Fruit fly (Drosophila melanogaster) whole organism, embryonic: ENCODE data around the gene CG46463.

Experiments
- Ada2b ChIP-seq: fragments of 200-800 bp; sonication (Bioruptor generic); IDR thresholded peaks from 2 replicates; pipeline ENCODE4 v1.3.6; 2022; ENCODE audit warnings: missing biosample characterization, missing genetic modification characterization
- Blimp-1 ChIP-seq: fragments of 200-800 bp; sonication (Bioruptor generic); optimal IDR thresholded peaks from 3 replicates; lab custom pipeline; 2018; ENCODE audit warnings: missing biosample characterization, missing genetic modification characterization, mild to moderate bottlenecking, moderate library complexity, missing genetic modification reagents
- CG11504 ChIP-seq: fragments of 200-800 bp; sonication (Bioruptor generic); optimal IDR thresholded peaks from 3 replicates; lab custom pipeline; 2019; ENCODE audit warnings: missing biosample characterization, mild to moderate bottlenecking, missing genetic modification characterization, moderate library complexity
- CG12769 ChIP-seq: fragments of 200-800 bp; sonication (Bioruptor generic); optimal IDR thresholded peaks from 2 replicates; lab custom pipeline; 2019; ENCODE audit warnings: missing biosample characterization, mild to moderate bottlenecking, missing genetic modification characterization, moderate library complexity
- CG13424 ChIP-seq: fragments of 200-800 bp; sonication (Bioruptor generic); optimal IDR thresholded peaks from 2 replicates; lab custom pipeline; 2019; ENCODE audit warnings: missing biosample characterization, mild to moderate bottlenecking, missing genetic modification characterization, moderate library complexity
- CG14014 ChIP-seq: fragments of 200-800 bp; sonication (Bioruptor generic); IDR thresholded peaks from 2 replicates; pipeline ENCODE4 v1.3.6; 2022; ENCODE audit warnings: missing biosample characterization, missing genetic modification characterization
- CG14441 ChIP-seq: fragments of 200-800 bp; sonication (Bioruptor generic); IDR thresholded peaks from 2 replicates; pipeline ENCODE4 v1.3.6; 2022; ENCODE audit warnings: missing biosample characterization, missing genetic modification characterization
- CG15011 ChIP-seq: fragments of 200-800 bp; sonication (Bioruptor generic); optimal IDR thresholded peaks from 3 replicates; lab custom pipeline; 2018; ENCODE audit warnings: missing biosample characterization, mild to moderate bottlenecking, missing genetic modification characterization
- CG17829 ChIP-seq: fragments of 200-800 bp; optimal IDR thresholded peaks from 2 replicates; lab custom pipeline; 2019; ENCODE audit warnings: missing biosample characterization, mild to moderate bottlenecking, missing genetic modification characterization, moderate library complexity
- CG2678 ChIP-seq: fragments of 200-800 bp; sonication (Bioruptor generic); optimal IDR thresholded peaks from 3 replicates; lab custom pipeline; 2019; ENCODE audit warnings: missing biosample characterization, mild to moderate bottlenecking, missing genetic modification characterization, moderate library complexity
- CG30403 ChIP-seq: fragments of 200-800 bp; sonication (Bioruptor generic); optimal IDR thresholded peaks from 3 replicates; lab custom pipeline; 2016; ENCODE audit warnings: missing biosample characterization, missing genetic modification characterization
- CG32532 ChIP-seq: fragments of 200-800 bp; sonication (Bioruptor generic); IDR thresholded peaks from 2 replicates; pipeline ENCODE4 v1.3.6; 2022; ENCODE audit warnings: missing biosample characterization, missing genetic modification characterization
- CG32767 ChIP-seq: fragments of 200-800 bp; sonication (Bioruptor generic); IDR thresholded peaks from 2 replicates; pipeline ENCODE4 v1.3.6; 2022; ENCODE audit warnings: missing biosample characterization, missing genetic modification characterization
- CG3281 ChIP-seq: fragments of 200-800 bp; sonication (Bioruptor generic); optimal IDR thresholded peaks from 3 replicates; lab custom pipeline; 2017; ENCODE audit warnings: missing biosample characterization, mild to moderate bottlenecking, missing genetic modification characterization
- CG4730 ChIP-seq: fragments of 200-800 bp; sonication (Bioruptor generic); IDR thresholded peaks from 2 replicates; pipeline ENCODE4 v1.3.6; 2022; ENCODE audit warnings: missing biosample characterization, missing genetic modification characterization
- CG6654 ChIP-seq: fragments of 200-800 bp; sonication (Bioruptor generic); optimal IDR thresholded peaks from 2 replicates; lab custom pipeline; 2017; ENCODE audit warnings: missing biosample characterization, mild to moderate bottlenecking, missing genetic modification characterization
- CG6689 ChIP-seq: fragments of 200-800 bp; sonication (Bioruptor generic); IDR thresholded peaks from 2 replicates; pipeline ENCODE4 v1.3.6; 2022; ENCODE audit warnings: missing biosample characterization, missing genetic modification characterization
- CG8478 ChIP-seq: fragments of >200 bp; optimal IDR thresholded peaks from 2 replicates; lab custom pipeline; 2018
- CG9609 ChIP-seq: fragments of 200-800 bp; sonication (Bioruptor generic); optimal IDR thresholded peaks from 3 replicates; lab custom pipeline; 2016; ENCODE audit warnings: missing biosample characterization, missing genetic modification characterization
- CG9727 ChIP-seq: fragments of 200-800 bp; sonication (Bioruptor generic); optimal IDR thresholded peaks from 3 replicates; lab custom pipeline; 2017; ENCODE audit warnings: missing biosample characterization, mild to moderate bottlenecking, missing genetic modification characterization
- CG9797 ChIP-seq: fragments of 200-800 bp; sonication (Bioruptor generic); optimal IDR thresholded peaks from 3 replicates; lab custom pipeline; 2018; ENCODE audit warnings: missing biosample characterization, mild to moderate bottlenecking, missing genetic modification characterization
- CTCF ChIP-seq: fragments of 200-800 bp; sonication (Bioruptor generic); optimal IDR thresholded peaks from 2 replicates; lab custom pipeline; 2017; ENCODE audit warnings: missing biosample characterization, mild to moderate bottlenecking, missing genetic modification characterization, moderate library complexity
- Dek ChIP-seq: fragments of 200-800 bp; sonication (Bioruptor generic); optimal IDR thresholded peaks from 3 replicates; lab custom pipeline; 2019; ENCODE audit warnings: missing biosample characterization, mild to moderate bottlenecking, missing genetic modification characterization, moderate library complexity
- Drgx ChIP-seq: fragments of 200-800 bp; sonication (Bioruptor generic); IDR thresholded peaks from 2 replicates; pipeline ENCODE4 v1.3.6; 2022; ENCODE audit warnings: missing biosample characterization, missing genetic modification characterization
- E2f1 ChIP-seq: fragments of 200-800 bp; sonication (Bioruptor generic); IDR thresholded peaks from 2 replicates; pipeline ENCODE4 v1.3.6; 2022; ENCODE audit warnings: missing biosample characterization, missing genetic modification characterization
- Fer3 ChIP-seq: fragments of 200-800 bp; sonication (Bioruptor generic); optimal IDR thresholded peaks from 2 replicates; lab custom pipeline; 2018; ENCODE audit warnings: missing biosample characterization, mild to moderate bottlenecking, missing genetic modification characterization, moderate library complexity
- HLH3B ChIP-seq: fragments of 200-800 bp; sonication (Bioruptor generic); IDR thresholded peaks from 2 replicates; pipeline ENCODE4 v1.3.6; 2022; ENCODE audit warnings: missing biosample characterization, missing genetic modification characterization
- Hmr ChIP-seq: fragments of 200-800 bp; sonication (Bioruptor generic); optimal IDR thresholded peaks from 3 replicates; lab custom pipeline; 2017; ENCODE audit warnings: mild to moderate bottlenecking, missing biosample characterization, missing genetic modification reagents, missing genetic modification characterization
- Meics ChIP-seq: fragments of 200-800 bp; sonication (Bioruptor generic); optimal IDR thresholded peaks from 2 replicates; lab custom pipeline; 2017; ENCODE audit warnings: missing biosample characterization, mild to moderate bottlenecking, missing genetic modification characterization
- Oli ChIP-seq: fragments of 200-800 bp; sonication (Bioruptor generic); optimal IDR thresholded peaks from 2 replicates; lab custom pipeline; 2018; ENCODE audit warnings: missing biosample characterization, mild to moderate bottlenecking, missing genetic modification characterization, moderate library complexity
- Ptx1 ChIP-seq: fragments of 200-800 bp; sonication (Bioruptor generic); IDR thresholded peaks from 2 replicates; pipeline ENCODE4 v1.3.6; 2022; ENCODE audit warnings: missing biosample characterization, missing genetic modification characterization
- Sox102F ChIP-seq: fragments of 200-800 bp; sonication (Bioruptor generic); optimal IDR thresholded peaks from 2 replicates; lab custom pipeline; 2018; ENCODE audit warnings: missing biosample characterization, mild to moderate bottlenecking, missing genetic modification characterization, moderate library complexity
- Xrp1 ChIP-seq: fragments of 200-800 bp; sonication (Bioruptor generic); IDR thresholded peaks from 2 replicates; pipeline ENCODE4 v1.3.6; 2022; ENCODE audit warnings: missing biosample characterization, missing genetic modification characterization
- bcd ChIP-seq: fragments of 200-800 bp; sonication (Bioruptor generic); optimal IDR thresholded peaks from 2 replicates; lab custom pipeline; 2017; ENCODE audit warnings: missing biosample characterization, mild to moderate bottlenecking, missing genetic modification characterization
- cwo ChIP-seq: fragments of 200-800 bp; sonication (Bioruptor generic); optimal IDR thresholded peaks from 3 replicates; lab custom pipeline; 2017; ENCODE audit warnings: missing biosample characterization, missing genetic modification characterization, mild to moderate bottlenecking, moderate library complexity, missing genetic modification reagents
- dmrt99B ChIP-seq: fragments of 200-800 bp; sonication (Bioruptor generic); optimal IDR thresholded peaks from 2 replicates; lab custom pipeline; 2018; ENCODE audit warnings: missing biosample characterization, mild to moderate bottlenecking, missing genetic modification characterization, moderate library complexity
- gce ChIP-seq: fragments of 200-800 bp; sonication (Bioruptor generic); IDR thresholded peaks from 3 replicates; pipeline ENCODE4 v1.3.6; 2022; ENCODE audit warnings: missing biosample characterization, missing genetic modification characterization
- gem ChIP-seq: fragments of 200-800 bp; sonication (Bioruptor generic); optimal IDR thresholded peaks from 2 replicates; lab custom pipeline; 2019; ENCODE audit warnings: missing biosample characterization, mild to moderate bottlenecking, missing genetic modification characterization, moderate library complexity
- lab ChIP-seq: fragments of 200-800 bp; sonication (Bioruptor generic); optimal IDR thresholded peaks from 3 replicates; lab custom pipeline; 2017; ENCODE audit warnings: missing biosample characterization, missing genetic modification characterization, mild to moderate bottlenecking, moderate library complexity, missing genetic modification reagents
- onecut ChIP-seq: fragments of 200-800 bp; sonication (Bioruptor generic); IDR thresholded peaks from 2 replicates; pipeline ENCODE4 v1.3.6; 2022; ENCODE audit warnings: missing biosample characterization, missing genetic modification characterization
- prd ChIP-seq, 3 experiments: fragments of >200 bp in 2 of 3; fragments of 200-800 bp in 1 of 3; sonication (Bioruptor generic) in 1 of 3; optimal IDR thresholded peaks in 2 of 3; IDR thresholded peaks in 1 of 3; 2 replicates in 2 of 3; 3 replicates in 1 of 3; pipeline versions ENCODE4 v1.3.6 to Lab custom; 2017 to 2022; ENCODE audit warnings: missing biosample characterization in 1 of 3, missing genetic modification characterization in 1 of 3
- ranshi ChIP-seq: fragments of 200-800 bp; sonication (Bioruptor generic); IDR thresholded peaks from 2 replicates; pipeline ENCODE4 v1.3.6; 2022; ENCODE audit warnings: missing biosample characterization, missing genetic modification characterization
- row ChIP-seq: fragments of 200-800 bp; sonication (Bioruptor generic); IDR thresholded peaks from 3 replicates; pipeline ENCODE4 v1.3.6; 2022; ENCODE audit warnings: missing biosample characterization, missing genetic modification characterization
- run ChIP-seq: fragments of 200-800 bp; sonication (Bioruptor generic); optimal IDR thresholded peaks from 3 replicates; lab custom pipeline; 2018; ENCODE audit warnings: missing biosample characterization, mild to moderate bottlenecking, missing genetic modification characterization
- tio ChIP-seq: fragments of 200-800 bp; sonication (Bioruptor generic); optimal IDR thresholded peaks from 2 replicates; lab custom pipeline; 2017; ENCODE audit warnings: missing biosample characterization, missing genetic modification characterization, inconsistent platforms
- tx ChIP-seq: fragments of 200-800 bp; sonication (Bioruptor generic); optimal IDR thresholded peaks from 2 replicates; lab custom pipeline; 2016; ENCODE audit warnings: missing biosample characterization, missing genetic modification characterization
- vvl ChIP-seq: fragments of 200-800 bp; sonication (Bioruptor generic); IDR thresholded peaks from 2 replicates; pipeline ENCODE4 v1.3.6; 2022; ENCODE audit warnings: missing biosample characterization, missing genetic modification characterization

Gene CG46463

DNA sequence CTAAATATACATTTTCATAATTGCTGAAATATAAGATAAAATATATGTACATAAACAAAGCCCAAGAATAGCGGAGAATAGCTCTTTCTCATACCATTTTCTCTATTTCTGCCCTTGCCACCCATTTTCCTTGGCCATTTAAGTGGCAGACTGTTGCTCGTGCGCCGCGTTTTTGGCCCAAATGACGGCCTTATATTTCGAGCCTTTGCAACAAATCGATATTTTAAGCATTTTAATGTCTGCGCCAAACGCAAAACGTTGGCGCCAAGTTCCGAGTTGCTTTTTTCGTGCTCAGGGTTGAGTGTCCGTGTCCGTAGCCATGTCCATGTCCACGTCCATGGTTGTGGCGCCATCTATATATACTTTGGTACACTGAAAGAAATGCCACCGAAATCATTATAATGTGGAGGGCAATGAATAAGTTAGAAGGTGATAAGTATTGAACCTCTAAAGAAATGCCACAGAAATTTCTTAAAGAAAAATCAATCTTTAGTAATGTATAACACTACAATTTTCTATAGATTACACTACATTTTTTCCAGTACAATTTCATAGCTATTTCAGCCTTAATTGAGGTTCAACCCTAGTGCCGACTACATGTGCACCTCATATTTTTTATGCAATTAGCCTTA lies 31.1 kb downstream of the CG46463 start (continued):
- TF ChIP-seq onecut (GFP tag; lab: Robert Waterston, UW) (peak; percentile 80), CG30403 (GFP tag; lab: Kevin White, UChicago) (peak; percentile 32), bcd (GFP tag; lab: Kevin White, UChicago) (peak; percentile 21), Meics (peak; percentile 8), CTCF (peak; percentile 77), CG12769 (peak; percentile 44), CG13424 (tag; lab: Kevin White, UChicago) (peak; percentile 27), dmrt99B (peak; percentile 45), CG3281 (GFP tag; lab: Kevin White, UChicago) (peak; percentile 14), Dek (tag; lab: Kevin White, UChicago) (peak; percentile 24), Ptx1 (peak; percentile 43), CG8478 (no peak)

dm6 chr3L:3496593-3496992 lies 35.5 kb downstream of the CG46463 start:
- TF ChIP-seq Sox102F (peak; percentile 42), CG32532 (GFP tag; lab: Robert Waterston, UW) (peak; percentile 35; the same call in 1 of the 2 replicates), tio (peak; percentile 11), lab (GFP tag; lab: Kevin White, UChicago) (peak; percentile 55), Blimp-1 (peak; percentile 14), vvl (GFP tag; lab: Robert Waterston, UW) (0 out of 2 replicates have a peak, but pooled peaks have one; percentile 12), E2f1 (GFP tag; lab: Robert Waterston, UW) (0 out of 2 replicates have a peak, but pooled peaks have one; percentile 15), row (peak; percentile 38; the same call in 2 of the 3 replicates), tx (GFP tag; lab: Kevin White, UChicago) (no peak), CG14441 (0 out of 2 replicates have a peak, but pooled peaks have one; percentile 12), CG4730 (GFP tag; lab: Robert Waterston, UW) (0 out of 2 replicates have a peak, but pooled peaks have one; percentile 23), HLH3B (peak; percentile 34; the same call in 1 of the 2 replicates), CG32767 (GFP tag; lab: Robert Waterston, UW) (0 out of 2 replicates have a peak, but pooled peaks have one; percentile 17), Ada2b (peak; percentile 43; the same call in 1 of the 2 replicates), cwo (peak; percentile 15), Drgx (GFP tag; lab: Robert Waterston, UW) (0 out of 2 replicates have a peak, but pooled peaks have one; percentile 22), Oli (tag; lab: Kevin White, UChicago) (peak; percentile 6), prd (optimal IDR thresholded peaks at IDR 0.05; lab: Kevin White, UChicago) (no peak), prd (GFP tag; IDR thresholded peaks at IDR 0.05; lab: Robert Waterston, UW) (0 out of 3 replicates have a peak, but pooled peaks have one; percentile 27), CG15011 (GFP tag; lab: Kevin White, UChicago) (no peak), CG11504 (peak; percentile 53), Hmr (GFP tag; lab: Kevin White, UChicago) (peak; percentile 18), CG9797 (GFP tag; lab: Kevin White, UChicago) (no peak), CG13424 (tag; lab: Kevin White, UChicago) (peak; percentile 17), CG9727 (GFP tag; lab: Kevin White, UChicago) (peak; percentile 9), CG17829 (tag; lab: Kevin White, UChicago) (no peak), Fer3 (tag; lab: Kevin White, UChicago) (peak; percentile 4), gce (GFP tag; lab: Robert Waterston, UW) (0 out of 3 replicates have a peak, but pooled peaks have one; percentile 21), CTCF (no peak), CG6654 (GFP tag; lab: Kevin White, UChicago) (no peak), run (tag; lab: Kevin White, UChicago) (no peak), Xrp1 (GFP tag; lab: Robert Waterston, UW) (peak; percentile 26; the same call in 1 of the 2 replicates), CG8478 (no peak), ranshi (GFP tag; lab: Robert Waterston, UW) (0 out of 2 replicates have a peak, but pooled peaks have one; percentile 26), CG14014 (GFP tag; lab: Robert Waterston, UW) (peak; percentile 34; the same call in 1 of the 2 replicates), CG9609 (GFP tag; lab: Kevin White, UChicago) (no peak), gem (tag; lab: Kevin White, UChicago) (peak; percentile 52), CG6689 (0 out of 2 replicates have a peak, but pooled peaks have one; percentile 17), CG2678 (tag; lab: Kevin White, UChicago) (peak; percentile 49)
